Worm (Caenorhabditis elegans) whole organism, late embryonic: ENCODE results near the gene sri-71.
"Not testable (repeated sequence)": the region's sequence is repeated elsewhere in the genome, so short reads cannot be mapped to it uniquely, and the experiment has no call there.

Experiments
- K09A11.1 ChIP-seq: sonication (generic microtip); optimal IDR thresholded peaks from 2 replicates; lab custom pipeline; 2017; ENCODE audit warnings: antibody characterized with exemption, mild to moderate bottlenecking, missing genetic modification characterization, missing compliant biosample characterization; ENCODE audit not compliant: insufficient read depth
- T23F11.4 ChIP-seq: fragments of 200-800 bp; sonication (Bioruptor generic); optimal IDR thresholded peaks from 2 replicates; lab custom pipeline; 2018; ENCODE audit warnings: mild to moderate bottlenecking, missing genetic modification characterization, missing compliant biosample characterization
- ceh-14 ChIP-seq: sonication (generic microtip); optimal IDR thresholded peaks from 2 replicates; lab custom pipeline; 2016; ENCODE audit warnings: missing genotype, missing genetic modification characterization, missing compliant biosample characterization
- ceh-19 ChIP-seq: fragments of 200-800 bp; sonication (Bioruptor generic); optimal IDR thresholded peaks from 2 replicates; lab custom pipeline; 2018; ENCODE audit warnings: mild to moderate bottlenecking, missing genetic modification characterization, missing compliant biosample characterization
- ceh-2 ChIP-seq: sonication (generic microtip); optimal IDR thresholded peaks from 2 replicates; lab custom pipeline; 2016; ENCODE audit warnings: missing genotype, missing genetic modification characterization, missing compliant biosample characterization
- ceh-24 ChIP-seq: sonication (generic microtip); optimal IDR thresholded peaks from 2 replicates; lab custom pipeline; 2016; ENCODE audit warnings: mild to moderate bottlenecking, missing genetic modification characterization, missing compliant biosample characterization
- ceh-31 ChIP-seq: sonication (generic microtip); optimal IDR thresholded peaks from 2 replicates; lab custom pipeline; 2016; ENCODE audit warnings: missing genetic modification characterization, missing compliant biosample characterization
- ceh-34 ChIP-seq: sonication (generic microtip); optimal IDR thresholded peaks from 2 replicates; lab custom pipeline; 2016; ENCODE audit warnings: mild to moderate bottlenecking, missing genetic modification characterization, missing compliant biosample characterization
- ceh-45 ChIP-seq: fragments of 200-800 bp; sonication (Bioruptor generic); IDR thresholded peaks from 2 replicates; pipeline ENCODE4 v1.3.6; 2022; ENCODE audit warnings: missing genetic modification reagents, missing genetic modification characterization, missing compliant biosample characterization
- che-1 ChIP-seq: sonication (generic microtip); optimal IDR thresholded peaks from 2 replicates; lab custom pipeline; 2016; ENCODE audit warnings: mild to moderate bottlenecking, missing genetic modification characterization, missing compliant biosample characterization
- dve-1 ChIP-seq: sonication (generic microtip); optimal IDR thresholded peaks from 2 replicates; lab custom pipeline; 2017; ENCODE audit warnings: antibody characterized with exemption, mild to moderate bottlenecking, missing genetic modification characterization, missing compliant biosample characterization
- elt-4 ChIP-seq: sonication (generic microtip); optimal IDR thresholded peaks from 2 replicates; lab custom pipeline; 2016; ENCODE audit warnings: missing genetic modification characterization, missing compliant biosample characterization
- fax-1 ChIP-seq: sonication (generic microtip); optimal IDR thresholded peaks from 2 replicates; lab custom pipeline; 2016; ENCODE audit warnings: missing genotype, missing genetic modification characterization, missing compliant biosample characterization
- gmeb-2 ChIP-seq: sonication (generic microtip); optimal IDR thresholded peaks from 2 replicates; lab custom pipeline; 2016; ENCODE audit warnings: missing genetic modification characterization, inconsistent platforms, missing compliant biosample characterization
- hlh-13 ChIP-seq: fragments of 200-800 bp; sonication (Bioruptor generic); optimal IDR thresholded peaks from 2 replicates; lab custom pipeline; 2018; ENCODE audit warnings: mild to moderate bottlenecking, missing genetic modification characterization, missing compliant biosample characterization
- lim-6 ChIP-seq: sonication (generic microtip); optimal IDR thresholded peaks from 2 replicates; lab custom pipeline; 2016; ENCODE audit warnings: missing genetic modification characterization, missing compliant biosample characterization
- lin-11 ChIP-seq: fragments of 200-800 bp; sonication (Bioruptor generic); optimal IDR thresholded peaks from 2 replicates; lab custom pipeline; 2018; ENCODE audit warnings: mild to moderate bottlenecking, missing genetic modification characterization, missing compliant biosample characterization
- nhr-232 ChIP-seq: sonication (generic microtip); optimal IDR thresholded peaks from 2 replicates; lab custom pipeline; 2016; ENCODE audit warnings: missing genetic modification characterization, missing compliant biosample characterization
- odd-2 ChIP-seq: sonication (generic microtip); optimal IDR thresholded peaks from 2 replicates; lab custom pipeline; 2017; ENCODE audit warnings: antibody characterized with exemption, mild to moderate bottlenecking, missing genetic modification characterization, missing compliant biosample characterization
- pag-3 ChIP-seq: sonication (generic microtip); optimal IDR thresholded peaks from 2 replicates; lab custom pipeline; 2016; ENCODE audit warnings: missing compliant biosample characterization, missing genetic modification characterization, borderline replicate concordance
- pha-4 ChIP-seq: fragments of 150-350 bp; optimal IDR thresholded peaks from 2 replicates; lab custom pipeline; 2018; ENCODE audit warnings: missing biosample characterization, missing genetic modification reagents, missing genetic modification characterization
- pros-1 ChIP-seq: fragments of 150-350 bp; optimal IDR thresholded peaks from 2 replicates; lab custom pipeline; 2014; ENCODE audit warnings: missing biosample characterization, missing genetic modification reagents, missing genetic modification characterization
- rnt-1 ChIP-seq: sonication (generic microtip); optimal IDR thresholded peaks from 2 replicates; lab custom pipeline; 2016; ENCODE audit warnings: missing genetic modification characterization, missing compliant biosample characterization
- sox-2 ChIP-seq: fragments of 200-800 bp; sonication (Bioruptor generic); IDR thresholded peaks from 2 replicates; pipeline ENCODE4 v1.3.6; 2022; ENCODE audit warnings: missing genetic modification reagents, missing genetic modification characterization, missing compliant biosample characterization
- sox-4 ChIP-seq: sonication (generic microtip); optimal IDR thresholded peaks from 2 replicates; lab custom pipeline; 2017; ENCODE audit warnings: mild to moderate bottlenecking, missing genetic modification characterization, inconsistent platforms, missing compliant biosample characterization
- tbx-7 ChIP-seq: sonication (generic microtip); optimal IDR thresholded peaks from 2 replicates; lab custom pipeline; 2016; ENCODE audit warnings: missing genotype, missing genetic modification characterization, missing compliant biosample characterization
- ttx-3 ChIP-seq: sonication (generic microtip); optimal IDR thresholded peaks from 2 replicates; lab custom pipeline; 2016; ENCODE audit warnings: missing genetic modification reagents, missing genetic modification characterization, missing compliant biosample characterization
- unc-3 ChIP-seq, 2 experiments: fragments of 200-800 bp in 1 of 2; sonication (Bioruptor generic) in 1 of 2; sonication (generic microtip) in 1 of 2; conservative IDR thresholded peaks in 1 of 2; optimal IDR thresholded peaks in 1 of 2; 2 replicates each; pipeline versions ENCODE4 v1.3.6 to Lab custom; 2016 to 2022; ENCODE audit warnings: missing compliant biosample characterization in 2 of 2, missing genetic modification characterization in 2 of 2, missing genetic modification reagents in 1 of 2
- unc-55 ChIP-seq: sonication (generic microtip); optimal IDR thresholded peaks from 2 replicates; lab custom pipeline; 2017; ENCODE audit warnings: missing biosample characterization, missing genetic modification reagents, missing genetic modification characterization
- unc-86 ChIP-seq: sonication (generic microtip); optimal IDR thresholded peaks from 2 replicates; lab custom pipeline; 2016; ENCODE audit warnings: missing genetic modification characterization, missing compliant biosample characterization
- ztf-16 ChIP-seq: sonication (generic microtip); optimal IDR thresholded peaks from 2 replicates; lab custom pipeline; 2017; ENCODE audit warnings: missing genetic modification characterization, missing compliant biosample characterization

Gene sri-71

DNA sequence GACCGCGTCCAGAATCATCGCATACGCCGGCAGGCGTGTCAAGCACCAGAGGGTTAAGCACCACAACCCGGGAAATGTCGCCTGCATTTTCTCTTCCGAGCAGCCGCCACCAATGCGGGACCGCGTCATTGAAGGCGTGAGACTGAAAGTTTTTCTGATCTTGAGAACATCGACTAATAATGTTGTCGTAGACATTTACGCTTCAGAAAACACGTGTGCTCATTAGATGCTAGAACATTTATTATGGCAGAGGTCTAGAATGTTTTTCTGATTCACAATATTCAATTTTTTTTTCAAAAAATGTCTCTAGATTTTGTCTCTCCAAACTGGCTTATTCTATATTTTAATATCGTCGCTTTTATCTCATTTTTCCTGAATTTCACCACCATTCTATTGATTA is 29.1 kb downstream of the sri-71 start, which contains the start of gene sri-47:
TSS of gene sri-47 (plus strand) at position 301 of the 400 bp plus-strand sequence.
- TF ChIP-seq ttx-3 (tag; lab: Kevin White, UChicago) (no peak), dve-1 (tag; lab: Kevin White, UChicago) (no peak), che-1 (tag; lab: Kevin White, UChicago) (no peak), ceh-14 (tag; lab: Kevin White, UChicago) (no peak), lim-6 (tag; lab: Kevin White, UChicago) (no peak), lin-11 (tag; lab: Kevin White, UChicago) (no peak), unc-86 (no peak), ztf-16 (tag; lab: Kevin White, UChicago) (no peak), gmeb-2 (tag; lab: Kevin White, UChicago) (no peak), unc-3 (GFP tag; conservative IDR thresholded peaks at IDR 0.05; lab: Robert Waterston, UW) (no peak), unc-3 (tag; optimal IDR thresholded peaks at IDR 0.05; lab: Kevin White, UChicago) (no peak), fax-1 (tag; lab: Kevin White, UChicago) (no peak), sox-4 (tag; lab: Kevin White, UChicago) (no peak), nhr-232 (tag; lab: Kevin White, UChicago) (no peak), hlh-13 (no peak), elt-4 (tag; lab: Kevin White, UChicago) (no peak), K09A11.1 (no peak)

DNA sequence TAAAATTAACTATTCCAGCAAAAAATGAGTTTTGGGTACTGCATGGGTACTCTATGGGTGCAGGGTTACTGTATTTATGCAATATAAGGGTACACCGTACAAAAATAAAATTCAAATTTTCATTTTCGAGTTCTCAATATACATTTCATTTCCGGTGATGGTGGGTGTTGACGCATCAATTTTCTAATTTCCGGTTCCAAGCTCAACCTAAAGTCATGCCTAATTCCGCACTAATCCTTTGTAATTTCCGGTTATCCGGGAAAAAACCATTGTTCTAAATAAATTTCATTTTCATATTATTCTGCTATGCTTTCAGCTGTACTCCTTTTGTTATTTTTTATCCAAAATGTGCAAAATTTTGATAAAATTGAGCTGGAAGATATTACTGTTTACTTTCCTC is 31.8 kb downstream of the sri-71 start, which contains the start of gene gcy-21:
TSS of gene gcy-21 (plus strand) at position 301 of the 400 bp plus-strand sequence.
- TF ChIP-seq pros-1 (tag; lab: Kevin White, UChicago) (no peak), fax-1 (tag; lab: Kevin White, UChicago) (no peak), ceh-31 (no peak), ceh-45 (GFP tag; lab: Robert Waterston, UW) (no peak), ceh-2 (tag; lab: Kevin White, UChicago) (no peak), K09A11.1 (no peak), sox-2 (GFP tag; lab: Robert Waterston, UW) (no peak), pha-4 (tag; lab: Kevin White, UChicago) (no peak), elt-4 (tag; lab: Kevin White, UChicago) (no peak), rnt-1 (tag; lab: Kevin White, UChicago) (no peak), unc-3 (GFP tag; conservative IDR thresholded peaks at IDR 0.05; lab: Robert Waterston, UW) (no peak), unc-3 (tag; optimal IDR thresholded peaks at IDR 0.05; lab: Kevin White, UChicago) (no peak), lin-11 (tag; lab: Kevin White, UChicago) (no peak)
- TF ChIP-seq, all 69 proteins: peak for 0

DNA sequence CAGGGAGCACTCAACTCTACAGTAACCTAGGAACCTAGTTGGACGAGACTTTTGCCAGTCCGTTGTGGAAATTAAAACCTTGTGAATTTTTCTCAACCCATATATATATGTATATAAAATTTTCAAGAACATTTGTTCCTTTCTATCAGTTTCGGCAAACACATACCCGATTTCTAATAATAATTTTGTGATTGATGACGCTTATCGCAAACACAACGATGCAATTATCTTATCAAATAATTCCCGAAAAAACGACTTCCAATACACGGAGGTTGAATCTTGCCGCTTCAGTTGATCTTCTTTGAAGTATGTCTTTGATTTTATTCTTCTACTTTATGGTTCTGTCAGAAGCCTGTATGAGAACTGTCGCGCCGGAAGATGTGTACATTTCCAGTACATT is 37.5 kb downstream of the sri-71 start, which contains the start of gene F22E5.2:
TSS of gene F22E5.2 (plus strand) at position 301 of the 400 bp plus-strand sequence.
- TF ChIP-seq pag-3; rnt-1 (tag; lab: Kevin White, UChicago); hlh-13: not testable (repeated sequence)

DNA sequence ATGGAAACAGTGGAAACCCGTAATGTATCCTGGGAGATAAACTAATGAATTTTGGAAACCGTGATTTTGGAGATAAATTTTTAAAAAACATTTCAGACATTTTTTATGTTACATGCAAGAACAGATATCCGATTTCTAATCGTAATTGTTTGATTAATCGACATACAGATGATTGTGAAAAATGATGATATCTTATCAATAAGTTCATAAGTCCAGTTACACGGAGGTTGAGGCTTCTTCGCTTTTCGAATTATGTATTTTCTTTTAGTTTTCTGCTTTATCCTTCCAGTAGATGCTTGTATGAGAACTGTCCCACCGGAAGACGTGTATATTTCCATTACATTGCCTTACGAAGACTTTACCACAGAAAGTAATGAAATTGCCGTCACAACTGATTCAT is 38.1 kb downstream of the sri-71 start, which contains the start of gene F22E5.22:
TSS of gene F22E5.22 (plus strand) at position 301 of the 400 bp plus-strand sequence.
- TF ChIP-seq tbx-7 (tag; lab: Kevin White, UChicago): no peak
- TF ChIP-seq unc-55: no peak
- TF ChIP-seq T23F11.4: no peak
- TF ChIP-seq fax-1 (tag; lab: Kevin White, UChicago): no peak
- TF ChIP-seq dve-1 (tag; lab: Kevin White, UChicago): no peak
- TF ChIP-seq pag-3: no peak
- no peak for TF ChIP-seq unc-3 (GFP tag; conservative IDR thresholded peaks at IDR 0.05; lab: Robert Waterston, UW)
- no peak for TF ChIP-seq unc-3 (tag; optimal IDR thresholded peaks at IDR 0.05; lab: Kevin White, UChicago)
- TF ChIP-seq odd-2 (tag; lab: Kevin White, UChicago): no peak
- TF ChIP-seq ceh-24: no peak
- no peak for TF ChIP-seq lim-6 (tag; lab: Kevin White, UChicago)
- no peak for TF ChIP-seq gmeb-2 (tag; lab: Kevin White, UChicago)

DNA sequence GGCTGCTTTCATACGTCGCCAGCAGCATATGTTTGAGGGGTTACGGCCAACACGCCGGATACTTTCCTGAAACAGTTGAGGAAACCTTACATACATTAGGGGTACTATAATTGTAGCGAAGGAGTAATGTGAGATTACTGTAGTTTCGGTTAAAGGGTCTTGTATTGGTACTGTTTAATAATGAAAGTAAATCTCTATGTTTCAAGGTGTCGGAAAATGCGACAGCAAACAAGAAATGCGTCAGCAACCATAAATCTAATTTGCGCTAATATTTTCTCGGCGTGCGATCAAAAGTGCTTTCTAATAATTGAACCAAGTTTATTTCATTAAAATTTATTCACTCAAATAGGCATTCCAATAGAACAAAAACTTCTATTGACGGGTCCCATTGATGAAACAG is 44.8 kb downstream of the sri-71 start, which contains the start of gene sri-57:
TSS of gene sri-57 (minus strand) at position 101 of the 400 bp plus-strand sequence.
- TF ChIP-seq unc-55; ceh-19 (GFP tag; lab: Kevin White, UChicago); ceh-34 (tag; lab: Kevin White, UChicago): not testable (repeated sequence)
